Worm (Caenorhabditis elegans) whole organism, young adult: ENCODE results near the gene srxa-6.

ENCODE experiments used
- B0035.1 ChIP-seq: sonication (generic microtip); optimal IDR thresholded peaks from 2 replicates; lab custom pipeline; 2016; ENCODE audit warnings: missing genetic modification characterization, mild to moderate bottlenecking, missing compliant biosample characterization, missing genotype, missing genetic modification reagents
- ama-1 ChIP-seq, 3 experiments: fragments of 150-350 bp in 1 of 3; sonication (generic microtip) in 2 of 3; optimal IDR thresholded peaks; 2 replicates each; lab custom pipeline; 2014 to 2018; ENCODE audit warnings: missing biosample characterization in 2 of 3, missing genetic modification characterization in 2 of 3, missing genetic modification reagents in 2 of 3
- ceh-40 ChIP-seq: fragments of 200-800 bp; sonication (Bioruptor generic); IDR thresholded peaks from 2 replicates; pipeline ENCODE4 v1.3.6; 2022; ENCODE audit warnings: missing genetic modification characterization, missing compliant biosample characterization
- efl-1 ChIP-seq: fragments of 150-350 bp; optimal IDR thresholded peaks from 2 replicates; lab custom pipeline; 2014; ENCODE audit warnings: missing biosample characterization, missing genetic modification reagents, missing genetic modification characterization
- ekl-4 ChIP-seq: fragments of 200-800 bp; sonication (Bioruptor generic); IDR thresholded peaks from 2 replicates; pipeline ENCODE4 v1.3.6; 2022; ENCODE audit warnings: missing genetic modification reagents, missing genetic modification characterization, missing compliant biosample characterization
- gei-17 ChIP-seq: fragments of 200-800 bp; sonication (Bioruptor generic); optimal IDR thresholded peaks from 2 replicates; lab custom pipeline; 2018; ENCODE audit warnings: mild to moderate bottlenecking, missing genetic modification characterization, missing compliant biosample characterization
- unc-62 ChIP-seq: fragments of 150-350 bp; optimal IDR thresholded peaks from 2 replicates; lab custom pipeline; 2014; ENCODE audit warnings: missing biosample characterization, missing genetic modification reagents, missing genetic modification characterization
- ztf-28 ChIP-seq: fragments of 200-800 bp; sonication (Bioruptor generic); IDR thresholded peaks from 2 replicates; pipeline ENCODE4 v1.3.6; 2022; ENCODE audit warnings: missing genetic modification reagents, missing genetic modification characterization, missing compliant biosample characterization

ce11 chrV:20744290-20744837, 9.6 kb downstream of the srxa-6 start, which contains the start of gene dnj-25:
- TF ChIP-seq ekl-4 (GFP tag; lab: Robert Waterston, UW) (no peak), unc-62 (GFP tag; lab: Kevin White, UChicago) (no peak), ztf-28 (GFP tag; lab: Robert Waterston, UW) (no peak), gei-17 (GFP tag; lab: Kevin White, UChicago) (no peak), ama-1 (optimal IDR thresholded peaks at IDR 0.05; lab: Kevin White, UChicago) (no peak), ama-1 (GFP tag; optimal IDR thresholded peaks at IDR 0.05; lab: Kevin White, UChicago) (no peak), ceh-40 (GFP tag; lab: Robert Waterston, UW) (no peak), B0035.1 (tag; lab: Kevin White, UChicago) (no peak), efl-1 (GFP tag; lab: Kevin White, UChicago) (no peak)
